Fruit fly (Drosophila melanogaster) whole organism, adult: ENCODE measurements around the gene CG17272.
A peak's percentile ranks its signal among the peaks of the same experiment; 100 is the strongest.

Experiments
- CG14711 ChIP-seq: fragments of 200-800 bp; sonication (Bioruptor generic); optimal IDR thresholded peaks from 2 replicates; lab custom pipeline; 2018; ENCODE audit warnings: missing biosample characterization, mild to moderate bottlenecking, missing genetic modification characterization, moderate library complexity
- CG33017 ChIP-seq: fragments of 200-800 bp; sonication (Bioruptor generic); optimal IDR thresholded peaks from 2 replicates; lab custom pipeline; 2018; ENCODE audit warnings: missing biosample characterization, mild to moderate bottlenecking, missing genetic modification characterization, moderate library complexity
- CG5204 ChIP-seq: fragments of 200-800 bp; sonication (Bioruptor generic); optimal IDR thresholded peaks from 2 replicates; lab custom pipeline; 2016; ENCODE audit warnings: missing biosample characterization, missing genetic modification characterization
- CG7045 ChIP-seq: fragments of 200-800 bp; sonication (Bioruptor generic); optimal IDR thresholded peaks from 2 replicates; lab custom pipeline; 2017; ENCODE audit warnings: missing biosample characterization, mild to moderate bottlenecking, missing genetic modification characterization
- Clk ChIP-seq: fragments of 200-800 bp; sonication (Bioruptor generic); optimal IDR thresholded peaks from 2 replicates; lab custom pipeline; 2017; ENCODE audit warnings: missing biosample characterization, missing genetic modification characterization
- Crg-1 ChIP-seq: fragments of 200-800 bp; sonication (Bioruptor generic); optimal IDR thresholded peaks from 2 replicates; lab custom pipeline; 2016; ENCODE audit warnings: missing biosample characterization, missing genetic modification characterization
- Mnt ChIP-seq: fragments of 200-800 bp; sonication (Bioruptor generic); optimal IDR thresholded peaks from 2 replicates; lab custom pipeline; 2016; ENCODE audit warnings: missing biosample characterization, mild to moderate bottlenecking, missing genetic modification characterization
- cic ChIP-seq: fragments of 200-800 bp; sonication (Bioruptor generic); optimal IDR thresholded peaks from 2 replicates; lab custom pipeline; 2017; ENCODE audit warnings: missing biosample characterization, mild to moderate bottlenecking, missing genetic modification characterization, moderate library complexity
- cnc ChIP-seq, 2 experiments: fragments of >200 bp; optimal IDR thresholded peaks; 2 replicates each; lab custom pipeline; 2017
- kay ChIP-seq: fragments of 200-800 bp; sonication (Bioruptor generic); peaks from one replicate; lab custom pipeline; 2016; ENCODE audit warnings: missing biosample characterization, missing genetic modification characterization, borderline replicate concordance
- ovo ChIP-seq: fragments of 200-800 bp; sonication (Bioruptor generic); optimal IDR thresholded peaks from 2 replicates; lab custom pipeline; 2016; ENCODE audit warnings: missing biosample characterization, missing genetic modification characterization
- pad ChIP-seq: fragments of 200-800 bp; sonication (Bioruptor generic); optimal IDR thresholded peaks from 3 replicates; lab custom pipeline; 2017; ENCODE audit warnings: missing biosample characterization, missing genetic modification characterization, mild to moderate bottlenecking, moderate library complexity, missing genetic modification reagents
- tj ChIP-seq: fragments of 200-800 bp; sonication (Bioruptor generic); optimal IDR thresholded peaks from 3 replicates; lab custom pipeline; 2017; ENCODE audit warnings: missing biosample characterization, mild to moderate bottlenecking, missing genetic modification characterization, moderate library complexity

DNA sequence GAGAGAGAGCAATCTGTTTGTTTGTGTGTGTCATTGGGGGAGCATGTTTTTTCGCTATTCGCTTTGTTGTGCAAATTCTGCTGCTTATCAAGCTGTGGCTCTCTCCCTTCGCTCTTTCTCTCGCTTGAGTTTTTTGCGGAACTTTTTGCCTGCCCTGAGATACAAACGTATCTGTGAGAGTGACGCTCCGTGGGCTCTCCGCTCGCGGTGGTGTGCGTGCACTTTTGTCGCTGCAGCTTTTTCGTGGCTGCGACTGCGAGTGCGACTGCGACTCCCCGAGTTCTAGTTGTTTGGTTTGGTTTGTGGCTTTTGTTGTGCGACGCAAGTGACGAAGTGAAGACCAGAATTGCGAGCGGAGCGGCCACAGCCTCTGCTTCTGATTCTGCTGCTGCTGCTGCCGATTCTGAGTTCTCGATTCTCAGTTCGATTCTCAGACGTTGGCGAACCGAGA is 41.4 kb downstream of the CG17272 start:
- TF ChIP-seq Mnt (GFP tag; lab: Kevin White, UChicago), result peak; percentile 74
- TF ChIP-seq CG33017, result peak; percentile 66
- peak; percentile 96 for TF ChIP-seq kay (GFP tag; lab: Kevin White, UChicago)
- TF ChIP-seq tj (GFP tag; lab: Kevin White, UChicago), result peak; percentile 73
- TF ChIP-seq CG14711 (tag; lab: Kevin White, UChicago), result peak; percentile 50
- peak; percentile 92 for TF ChIP-seq cic (GFP tag; lab: Kevin White, UChicago)
- TF ChIP-seq pad (GFP tag; lab: Kevin White, UChicago), result no peak
- peak; percentile 60 for TF ChIP-seq ovo
- peak; percentile 72 for TF ChIP-seq Clk
- TF ChIP-seq CG5204 (GFP tag; lab: Kevin White, UChicago), result no peak
- TF ChIP-seq cnc (optimal IDR thresholded peaks at IDR 0.05; lab: Kevin White, UChicago), result no peak
- TF ChIP-seq Crg-1 (GFP tag; lab: Kevin White, UChicago), result no peak
- TF ChIP-seq CG7045, result peak; percentile 31
